Fruit fly (Drosophila melanogaster): ENCODE data around the gene Dscam2.

The Dscam2 gene

DNA sequence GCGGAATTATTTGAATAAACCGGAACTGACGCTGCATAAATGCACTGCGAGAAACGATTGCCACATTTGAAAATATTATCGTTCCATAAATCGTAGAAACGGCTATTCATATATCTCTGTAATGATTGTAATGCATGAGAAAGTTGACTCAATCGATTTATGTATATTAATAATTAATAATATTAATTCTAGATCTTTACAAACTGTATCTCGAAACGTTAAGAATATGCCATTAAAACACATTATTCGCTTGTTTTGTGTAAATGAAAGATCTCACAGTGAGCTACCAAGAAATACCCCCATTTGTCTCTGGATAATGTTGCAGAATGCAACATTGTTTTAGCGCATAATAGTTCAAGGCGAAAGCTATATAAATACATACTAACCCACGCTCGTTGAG lies 39.9 kb downstream of the Dscam2 start (continued):
- TF ChIP-seq Mio (GFP tag; optimal IDR thresholded peaks at IDR 0.05), result no peak
- TF ChIP-seq CG32264 (GFP tag; optimal IDR thresholded peaks at IDR 0.05), result no peak
- TF ChIP-seq br (GFP tag; optimal IDR thresholded peaks at IDR 0.05), result no peak

DNA sequence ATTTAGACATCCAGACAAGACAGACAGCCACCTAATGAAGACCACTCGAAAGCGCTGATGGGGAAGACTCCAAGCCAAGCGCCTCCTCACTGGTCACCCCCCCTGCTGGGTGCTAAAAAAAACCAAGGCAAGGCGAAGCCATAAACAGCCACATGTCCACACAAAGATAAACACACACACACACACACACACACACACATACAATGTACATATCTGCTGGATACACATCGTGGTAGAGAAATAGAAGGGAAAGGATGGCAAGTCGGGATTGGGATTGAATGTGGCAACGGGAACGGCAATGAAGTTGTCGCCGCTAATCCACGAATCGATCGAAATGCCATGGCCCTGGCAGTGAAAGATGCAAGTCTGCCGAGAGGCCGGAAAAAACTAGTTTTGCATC lies 40.3 kb downstream of the Dscam2 start:
- TF ChIP-seq Sp1 (GFP tag; optimal IDR thresholded peaks at IDR 0.05) (no peak), Dfd (GFP tag; optimal IDR thresholded peaks at IDR 0.05) (peak; percentile 90), tai (GFP tag; optimal IDR thresholded peaks at IDR 0.05) (no peak), br (GFP tag; optimal IDR thresholded peaks at IDR 0.05) (no peak)

DNA sequence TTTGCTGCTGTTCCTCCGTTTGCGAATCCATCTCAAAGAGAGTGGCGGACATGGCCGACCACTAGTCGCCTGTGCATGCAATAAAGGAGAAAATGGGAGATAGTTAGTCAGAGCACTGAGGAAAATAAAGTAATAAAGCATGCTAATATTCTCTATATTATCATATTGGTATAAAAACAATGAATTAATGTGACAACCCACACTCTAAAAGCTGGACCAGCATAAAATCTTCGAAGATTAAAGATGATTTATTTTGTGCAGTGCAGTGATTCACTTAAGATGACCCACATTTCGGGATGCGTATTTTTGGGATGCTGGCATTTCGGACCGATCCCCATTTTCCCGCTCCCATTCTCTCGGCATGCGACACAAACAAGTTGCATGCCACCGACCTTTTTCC lies 41.9 kb downstream of the Dscam2 start:
- no peak for TF ChIP-seq pan (optimal IDR thresholded peaks at IDR 0.05)
- TF ChIP-seq CG32264 (GFP tag; optimal IDR thresholded peaks at IDR 0.05), result no peak
- no peak for TF ChIP-seq fru (GFP tag; optimal IDR thresholded peaks at IDR 0.05)
- TF ChIP-seq h (GFP tag; optimal IDR thresholded peaks at IDR 0.05), result no peak
- TF ChIP-seq Jra (GFP tag; optimal IDR thresholded peaks at IDR 0.05), result no peak
- TF ChIP-seq psq (GFP tag; optimal IDR thresholded peaks at IDR 0.05), result no peak
- TF ChIP-seq CrebA (GFP tag; optimal IDR thresholded peaks at IDR 0.05; ENCODE audit: borderline replicate concordance), result no peak
- no peak for TF ChIP-seq brk (GFP tag; optimal IDR thresholded peaks at IDR 0.05)
- no peak for TF ChIP-seq OdsH (GFP tag; optimal IDR thresholded peaks at IDR 0.05)
- no peak for TF ChIP-seq tai (GFP tag; optimal IDR thresholded peaks at IDR 0.05)
- TF ChIP-seq rgr (GFP tag; optimal IDR thresholded peaks at IDR 0.05), result no peak
- no peak for TF ChIP-seq Hr83 (GFP tag; optimal IDR thresholded peaks at IDR 0.05; ENCODE audit: poor library complexity, severe bottlenecking)
- no peak for TF ChIP-seq GATAd (GFP tag; optimal IDR thresholded peaks at IDR 0.05)
- TF ChIP-seq usp (GFP tag; optimal IDR thresholded peaks at IDR 0.05), result no peak
- TF ChIP-seq Abd-B (GFP tag; optimal IDR thresholded peaks at IDR 0.05), result no peak
- no peak for TF ChIP-seq jim (GFP tag; optimal IDR thresholded peaks at IDR 0.05)
- TF ChIP-seq CG9705 (GFP tag; optimal IDR thresholded peaks at IDR 0.05), result no peak
- TF ChIP-seq Sp1 (GFP tag; optimal IDR thresholded peaks at IDR 0.05), result no peak
- TF ChIP-seq Rel (GFP tag; optimal IDR thresholded peaks at IDR 0.05), result no peak
- no peak for TF ChIP-seq Rel (tag; optimal IDR thresholded peaks at IDR 0.05)

DNA sequence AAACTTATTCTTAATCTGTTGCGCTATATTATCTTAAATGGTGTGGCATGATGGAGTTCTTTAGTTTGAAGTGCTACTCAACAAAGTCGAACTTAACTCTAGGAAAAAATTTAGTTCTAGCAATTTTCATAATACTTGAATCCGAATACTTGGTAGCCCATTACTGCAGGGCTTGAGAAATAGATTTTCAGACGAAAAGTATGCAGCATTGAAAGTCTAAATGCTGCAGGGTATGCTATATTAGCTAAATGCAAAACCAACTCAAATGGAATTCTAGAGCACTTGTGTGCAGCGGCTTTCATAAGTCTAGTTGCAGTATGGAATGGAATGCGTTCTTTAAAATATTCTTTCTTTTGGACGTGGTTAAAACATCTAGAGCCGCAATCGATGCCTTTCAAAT lies 46.4 kb downstream of the Dscam2 start:
- TF ChIP-seq N (GFP tag; optimal IDR thresholded peaks at IDR 0.05), result peak; percentile 55
- TF ChIP-seq Hr83 (GFP tag; optimal IDR thresholded peaks at IDR 0.05; ENCODE audit: poor library complexity, severe bottlenecking), result no peak
- TF ChIP-seq psq (GFP tag; optimal IDR thresholded peaks at IDR 0.05), result no peak
- peak; percentile 5 for TF ChIP-seq fru (GFP tag; optimal IDR thresholded peaks at IDR 0.05)
- TF ChIP-seq Dif (GFP tag; optimal IDR thresholded peaks at IDR 0.05; ENCODE audit: partially characterized antibody), result peak; percentile 43
- no peak for TF ChIP-seq br (GFP tag; optimal IDR thresholded peaks at IDR 0.05)
- peak; percentile 84 for TF ChIP-seq Myc (optimal IDR thresholded peaks at IDR 0.05)
- peak; percentile 54 for TF ChIP-seq Vsx2 (GFP tag; optimal IDR thresholded peaks at IDR 0.05; ENCODE audit: partially characterized antibody)
- TF ChIP-seq Sp1 (GFP tag; optimal IDR thresholded peaks at IDR 0.05), result no peak
- no peak for TF ChIP-seq rgr (GFP tag; optimal IDR thresholded peaks at IDR 0.05)

DNA sequence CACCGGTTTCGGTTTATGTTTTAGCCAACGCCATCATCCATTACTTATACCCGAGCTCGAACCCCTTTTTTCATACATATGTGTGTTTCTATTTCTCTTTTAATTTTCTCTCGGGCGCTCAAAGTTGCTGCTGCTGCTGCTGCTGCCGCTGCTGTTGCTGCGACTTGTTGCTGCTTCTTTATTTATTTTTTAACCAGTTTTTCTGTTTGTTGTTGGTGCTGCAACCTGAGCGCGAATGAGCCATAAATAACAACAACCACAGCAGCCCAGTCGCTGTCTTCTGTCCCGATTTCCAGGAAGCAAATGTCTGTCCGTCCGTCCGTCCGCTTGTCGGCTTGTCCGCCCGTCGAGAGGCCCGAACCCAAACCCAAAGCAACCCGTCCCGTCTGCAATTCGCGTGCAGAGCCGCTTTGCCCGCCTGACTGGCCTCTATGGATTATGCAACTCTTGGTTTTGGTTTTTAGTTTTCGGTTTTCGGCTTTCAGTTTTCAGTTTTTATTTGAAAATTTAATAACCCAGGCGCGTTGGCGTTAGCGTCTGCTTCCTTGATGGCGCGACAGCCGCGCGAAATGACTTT lies 52.0 kb downstream of the Dscam2 start:
- no peak for TF ChIP-seq dl (GFP tag; optimal IDR thresholded peaks at IDR 0.05; ENCODE audit: insufficient read depth in 1 of 2, partially characterized antibody in 2 of 2)
- peak; percentile 14 for TF ChIP-seq psq (GFP tag; optimal IDR thresholded peaks at IDR 0.05)
- TF ChIP-seq Hnf4 (GFP tag; optimal IDR thresholded peaks at IDR 0.05), result no peak
- TF ChIP-seq fru (GFP tag; optimal IDR thresholded peaks at IDR 0.05), result peak; percentile 6
- no peak for TF ChIP-seq CrebA (GFP tag; optimal IDR thresholded peaks at IDR 0.05; ENCODE audit: borderline replicate concordance)
- no peak for TF ChIP-seq br (GFP tag; optimal IDR thresholded peaks at IDR 0.05)
- no peak for TF ChIP-seq N (GFP tag; optimal IDR thresholded peaks at IDR 0.05)

DNA sequence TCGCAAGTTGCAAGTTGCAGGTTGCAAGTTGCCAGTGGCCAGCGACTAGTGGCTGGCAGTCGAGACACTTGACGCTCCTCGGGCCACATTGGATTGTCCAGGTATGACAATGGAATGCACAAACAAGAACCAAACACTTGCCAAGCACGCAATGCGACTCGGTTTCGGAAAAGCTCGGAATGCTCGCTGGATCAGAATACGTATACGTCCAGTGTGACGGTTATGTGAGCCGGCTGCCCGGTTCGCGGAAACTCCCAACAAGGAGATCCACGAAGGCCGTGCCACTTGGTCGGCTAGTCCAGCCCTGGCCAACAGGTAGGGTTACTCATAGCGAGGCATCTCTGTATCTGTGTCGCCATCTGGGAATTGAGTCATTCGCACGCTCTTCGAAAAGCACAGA lies 53.1 kb downstream of the Dscam2 start:
- TF ChIP-seq Sp1 (GFP tag; optimal IDR thresholded peaks at IDR 0.05), result no peak
- TF ChIP-seq sage (GFP tag; optimal IDR thresholded peaks at IDR 0.05), result no peak
- no peak for TF ChIP-seq Dfd (GFP tag; optimal IDR thresholded peaks at IDR 0.05)
- no peak for TF ChIP-seq dl (GFP tag; optimal IDR thresholded peaks at IDR 0.05; ENCODE audit: insufficient read depth in 1 of 2, partially characterized antibody in 2 of 2)
- TF ChIP-seq tai (GFP tag; optimal IDR thresholded peaks at IDR 0.05), result no peak
- no peak for TF ChIP-seq dsf (GFP tag; optimal IDR thresholded peaks at IDR 0.05; ENCODE audit: borderline replicate concordance)
- no peak for TF ChIP-seq h (GFP tag; optimal IDR thresholded peaks at IDR 0.05)
- no peak for TF ChIP-seq CrebA (GFP tag; optimal IDR thresholded peaks at IDR 0.05; ENCODE audit: borderline replicate concordance)
- no peak for TF ChIP-seq Hnf4 (GFP tag; optimal IDR thresholded peaks at IDR 0.05)
